Worm (Caenorhabditis elegans) whole organism, early embryonic: ENCODE results near the gene gst-9.

Experiments
- ama-1 ChIP-seq: fragments of 150-350 bp; optimal IDR thresholded peaks from 2 replicates; lab custom pipeline; 2014
- ceh-13 ChIP-seq: fragments of 200-800 bp; sonication (Bioruptor generic); optimal IDR thresholded peaks from 2 replicates; lab custom pipeline; 2018; ENCODE audit warnings: mild to moderate bottlenecking, missing genetic modification characterization, missing compliant biosample characterization
- ceh-36 ChIP-seq: sonication (generic microtip); optimal IDR thresholded peaks from 2 replicates; lab custom pipeline; 2016; ENCODE audit warnings: missing genetic modification characterization, inconsistent platforms, missing compliant biosample characterization
- flt-1 ChIP-seq: fragments of 200-800 bp; sonication (Bioruptor generic); IDR thresholded peaks from 2 replicates; pipeline ENCODE4 v1.3.6; 2022; ENCODE audit warnings: missing genetic modification characterization, missing compliant biosample characterization
- hmg-4 ChIP-seq: fragments of 200-800 bp; sonication (Bioruptor generic); optimal IDR thresholded peaks from 2 replicates; lab custom pipeline; 2018; ENCODE audit warnings: mild to moderate bottlenecking, missing genetic modification characterization, missing compliant biosample characterization
- hnd-1 ChIP-seq: sonication (generic microtip); optimal IDR thresholded peaks from 2 replicates; lab custom pipeline; 2016; ENCODE audit warnings: missing genetic modification characterization, missing compliant biosample characterization
- scrt-1 ChIP-seq: fragments of 200-800 bp; sonication (Bioruptor generic); IDR thresholded peaks from 2 replicates; pipeline ENCODE4 v1.3.6; 2022; ENCODE audit warnings: missing genetic modification characterization, missing compliant biosample characterization
- sea-1 ChIP-seq: fragments of 200-800 bp; sonication (Bioruptor generic); conservative IDR thresholded peaks from 2 replicates; pipeline ENCODE4 v1.3.6; 2022; ENCODE audit warnings: missing genetic modification characterization, missing compliant biosample characterization
- tbx-11 ChIP-seq: fragments of 200-800 bp; sonication (Bioruptor generic); IDR thresholded peaks from 2 replicates; pipeline ENCODE4 v1.3.6; 2022; ENCODE audit warnings: missing genetic modification characterization, missing compliant biosample characterization
- tra-4 ChIP-seq: sonication (generic microtip); optimal IDR thresholded peaks from 2 replicates; lab custom pipeline; 2017; ENCODE audit warnings: missing genetic modification characterization, missing compliant biosample characterization

- no peak for TF ChIP-seq ceh-13 (GFP tag; lab: Kevin White, UChicago)
- TF ChIP-seq hmg-4 (GFP tag; lab: Kevin White, UChicago), result no peak
- no peak for TF ChIP-seq tra-4
- no peak for TF ChIP-seq scrt-1
- no peak for TF ChIP-seq ama-1
- TF ChIP-seq tbx-11 (GFP tag; lab: Robert Waterston, UW), result no peak
- TF ChIP-seq ceh-36 (tag; lab: Kevin White, UChicago), result no peak
- no peak for TF ChIP-seq sea-1 (GFP tag; lab: Robert Waterston, UW)
- TF ChIP-seq hnd-1 (tag; lab: Kevin White, UChicago), result no peak
- no peak for TF ChIP-seq flt-1 (GFP tag; lab: Robert Waterston, UW)
These were observed 49.7 kb downstream of the gst-9 start, which contains the start of gene cblc-1 for ce11 chrII:4941050-4941449.
